Worm (Caenorhabditis elegans) whole organism, midembryonic: ENCODE data around the gene C05B5.4.

Experiments
- T22C8.4 ChIP-seq: fragments of 200-800 bp; sonication (Bioruptor generic); IDR thresholded peaks from 2 replicates; pipeline ENCODE4 v1.3.6; 2022; ENCODE audit warnings: missing genetic modification characterization, missing compliant biosample characterization
- cog-1 ChIP-seq: sonication (generic microtip); optimal IDR thresholded peaks from 2 replicates; lab custom pipeline; 2016; ENCODE audit warnings: missing genetic modification characterization, missing compliant biosample characterization
- flt-1 ChIP-seq: fragments of 200-800 bp; sonication (Bioruptor generic); IDR thresholded peaks from 2 replicates; pipeline ENCODE4 v1.3.6; 2022; ENCODE audit warnings: missing genetic modification characterization, missing compliant biosample characterization
- klf-2 ChIP-seq: fragments of 200-800 bp; sonication (Bioruptor generic); conservative IDR thresholded peaks from 2 replicates; pipeline ENCODE4 v1.3.6; 2022; ENCODE audit warnings: missing genetic modification reagents, missing genetic modification characterization, missing compliant biosample characterization
- med-1 ChIP-seq: sonication (generic microtip); optimal IDR thresholded peaks from 2 replicates; lab custom pipeline; 2017; ENCODE audit warnings: missing genetic modification characterization, mild to moderate bottlenecking, missing compliant biosample characterization, antibody characterized with exemption, missing genetic modification reagents; ENCODE audit not compliant: insufficient read depth
- ref-1 ChIP-seq: fragments of 200-800 bp; sonication (Bioruptor generic); conservative IDR thresholded peaks from 2 replicates; pipeline ENCODE4 v1.3.6; 2022; ENCODE audit warnings: missing genetic modification reagents, missing genetic modification characterization, missing compliant biosample characterization
- tab-1 ChIP-seq: fragments of 200-800 bp; sonication (Bioruptor generic); IDR thresholded peaks from 2 replicates; pipeline ENCODE4 v1.3.6; 2022; ENCODE audit warnings: missing genetic modification characterization, missing compliant biosample characterization
- ztf-23 ChIP-seq: fragments of 200-800 bp; sonication (Bioruptor generic); IDR thresholded peaks from 2 replicates; pipeline ENCODE4 v1.3.6; 2022; ENCODE audit warnings: missing genetic modification reagents, missing genetic modification characterization, missing compliant biosample characterization
- ztf-29 ChIP-seq: fragments of 200-800 bp; sonication (Bioruptor generic); IDR thresholded peaks from 2 replicates; pipeline ENCODE4 v1.3.6; 2022; ENCODE audit warnings: missing genetic modification reagents, missing genetic modification characterization, missing compliant biosample characterization

The C05B5.4 gene

ce11 chrIII:9964416-9964815 lies 29.3 kb upstream of the C05B5.4 start:
- TF ChIP-seq ref-1 (GFP tag; lab: Robert Waterston, UW): no peak
- TF ChIP-seq klf-2 (GFP tag; lab: Robert Waterston, UW): no peak
- TF ChIP-seq med-1 (GFP tag; lab: Kevin White, UChicago): no peak
- TF ChIP-seq ztf-23 (GFP tag; lab: Robert Waterston, UW): no peak
- TF ChIP-seq tab-1 (GFP tag; lab: Robert Waterston, UW): no peak
- no peak for TF ChIP-seq flt-1 (GFP tag; lab: Robert Waterston, UW)
- TF ChIP-seq cog-1 (tag; lab: Kevin White, UChicago): no peak
- TF ChIP-seq T22C8.4 (GFP tag; lab: Robert Waterston, UW): no peak
- TF ChIP-seq ztf-29 (GFP tag; lab: Robert Waterston, UW): no peak

ce11 chrIII:9965444-9965843 lies 28.2 kb upstream of the C05B5.4 start:
- TF ChIP-seq ref-1 (GFP tag; lab: Robert Waterston, UW) (0 out of 2 replicates have a peak, but pooled peaks have one; percentile 36), flt-1 (GFP tag; lab: Robert Waterston, UW) (no peak)

- no peak for TF ChIP-seq flt-1 (GFP tag; lab: Robert Waterston, UW)
- no peak for TF ChIP-seq med-1 (GFP tag; lab: Kevin White, UChicago)
- no peak for TF ChIP-seq cog-1 (tag; lab: Kevin White, UChicago)
- TF ChIP-seq ztf-29 (GFP tag; lab: Robert Waterston, UW): no peak
- TF ChIP-seq ztf-23 (GFP tag; lab: Robert Waterston, UW): no peak
- no peak for TF ChIP-seq tab-1 (GFP tag; lab: Robert Waterston, UW)
These were observed 24.3 kb upstream of the C05B5.4 start for ce11 chrIII:9969371-9969770.

ce11 chrIII:9972192-9972811 lies 21.4 kb upstream of the C05B5.4 start:
- TF ChIP-seq tab-1 (GFP tag; lab: Robert Waterston, UW) (no peak), med-1 (GFP tag; lab: Kevin White, UChicago) (no peak), ztf-29 (GFP tag; lab: Robert Waterston, UW) (no peak), ztf-23 (GFP tag; lab: Robert Waterston, UW) (no peak), T22C8.4 (GFP tag; lab: Robert Waterston, UW) (no peak), ref-1 (GFP tag; lab: Robert Waterston, UW) (no peak), flt-1 (GFP tag; lab: Robert Waterston, UW) (no peak), klf-2 (GFP tag; lab: Robert Waterston, UW) (no peak), cog-1 (tag; lab: Kevin White, UChicago) (no peak)

ce11 chrIII:9973765-9974164 lies 19.9 kb upstream of the C05B5.4 start, which contains the start of gene R10E12.2:
Gene R10E12.2 (minus strand): TSS chrIII:9973865.
- no peak for TF ChIP-seq med-1 (GFP tag; lab: Kevin White, UChicago)

ce11 chrIII:9982119-9982642 lies 11.5 kb upstream of the C05B5.4 start:
- TF ChIP-seq flt-1 (GFP tag; lab: Robert Waterston, UW) (no peak), ztf-29 (GFP tag; lab: Robert Waterston, UW) (no peak), T22C8.4 (GFP tag; lab: Robert Waterston, UW) (no peak), ref-1 (GFP tag; lab: Robert Waterston, UW) (no peak), klf-2 (GFP tag; lab: Robert Waterston, UW) (no peak), tab-1 (GFP tag; lab: Robert Waterston, UW) (no peak), med-1 (GFP tag; lab: Kevin White, UChicago) (no peak), ztf-23 (GFP tag; lab: Robert Waterston, UW) (no peak), cog-1 (tag; lab: Kevin White, UChicago) (no peak)

- TF ChIP-seq ztf-23 (GFP tag; lab: Robert Waterston, UW) (no peak), klf-2 (GFP tag; lab: Robert Waterston, UW) (no peak), med-1 (GFP tag; lab: Kevin White, UChicago) (no peak), tab-1 (GFP tag; lab: Robert Waterston, UW) (no peak), flt-1 (GFP tag; lab: Robert Waterston, UW) (no peak), T22C8.4 (GFP tag; lab: Robert Waterston, UW) (no peak), ref-1 (GFP tag; lab: Robert Waterston, UW) (no peak), ztf-29 (GFP tag; lab: Robert Waterston, UW) (no peak), cog-1 (tag; lab: Kevin White, UChicago) (no peak)
These were observed 9.1 kb upstream of the C05B5.4 start for ce11 chrIII:9984604-9985003.

- TF ChIP-seq T22C8.4 (GFP tag; lab: Robert Waterston, UW) (no peak), tab-1 (GFP tag; lab: Robert Waterston, UW) (no peak), klf-2 (GFP tag; lab: Robert Waterston, UW) (no peak), ztf-23 (GFP tag; lab: Robert Waterston, UW) (no peak), cog-1 (tag; lab: Kevin White, UChicago) (no peak), flt-1 (GFP tag; lab: Robert Waterston, UW) (no peak), med-1 (GFP tag; lab: Kevin White, UChicago) (no peak), ztf-29 (GFP tag; lab: Robert Waterston, UW) (no peak), ref-1 (GFP tag; lab: Robert Waterston, UW) (no peak)
These were observed 8.1 kb upstream of the C05B5.4 start for ce11 chrIII:9985542-9985941.

ce11 chrIII:9986827-9987429 lies 6.8 kb upstream of the C05B5.4 start, which contains the start of gene C05B5.12:
Gene C05B5.12 (plus strand): TSS chrIII:9987379.
- TF ChIP-seq ref-1 (GFP tag; lab: Robert Waterston, UW) (no peak), ztf-23 (GFP tag; lab: Robert Waterston, UW) (no peak), T22C8.4 (GFP tag; lab: Robert Waterston, UW) (no peak), tab-1 (GFP tag; lab: Robert Waterston, UW) (no peak), klf-2 (GFP tag; lab: Robert Waterston, UW) (no peak), cog-1 (tag; lab: Kevin White, UChicago) (no peak), ztf-29 (GFP tag; lab: Robert Waterston, UW) (no peak), flt-1 (GFP tag; lab: Robert Waterston, UW) (no peak), med-1 (GFP tag; lab: Kevin White, UChicago) (no peak)
